Fruit fly (Drosophila melanogaster) whole organism, embryonic: Measurements from ENCODE around the gene CG14154.
A peak's percentile ranks its signal among the peaks of the same experiment; 100 is the strongest.

ENCODE experiments used
- Atf-2 ChIP-seq: fragments of 200-800 bp; sonication (Bioruptor generic); optimal IDR thresholded peaks from 2 replicates; lab custom pipeline; 2016; ENCODE audit warnings: missing biosample characterization, missing genetic modification characterization
- Blimp-1 ChIP-seq: fragments of 200-800 bp; sonication (Bioruptor generic); optimal IDR thresholded peaks from 3 replicates; lab custom pipeline; 2018; ENCODE audit warnings: missing biosample characterization, missing genetic modification characterization, mild to moderate bottlenecking, moderate library complexity, missing genetic modification reagents
- C15 ChIP-seq: fragments of 200-800 bp; sonication (Bioruptor generic); IDR thresholded peaks from 3 replicates; pipeline ENCODE4 v1.3.6; 2022; ENCODE audit warnings: missing biosample characterization, missing genetic modification characterization
- CG10147 ChIP-seq: fragments of 200-800 bp; sonication (Bioruptor generic); optimal IDR thresholded peaks from 2 replicates; lab custom pipeline; 2019; ENCODE audit warnings: missing biosample characterization, mild to moderate bottlenecking, missing genetic modification characterization, moderate library complexity
- CG10274 ChIP-seq: fragments of 200-800 bp; sonication (Bioruptor generic); optimal IDR thresholded peaks from 3 replicates; lab custom pipeline; 2017; ENCODE audit warnings: missing biosample characterization, mild to moderate bottlenecking, missing genetic modification characterization
- CG10565 ChIP-seq: fragments of 200-800 bp; sonication (Bioruptor generic); optimal IDR thresholded peaks from 3 replicates; lab custom pipeline; 2016; ENCODE audit warnings: missing biosample characterization, mild to moderate bottlenecking, missing genetic modification characterization
- CG11560 ChIP-seq: fragments of 200-800 bp; sonication (Bioruptor generic); IDR thresholded peaks from 3 replicates; pipeline ENCODE4 v1.3.6; 2022; ENCODE audit warnings: missing biosample characterization, missing genetic modification characterization
- CG11696 ChIP-seq: fragments of 200-800 bp; sonication (Bioruptor generic); IDR thresholded peaks from 2 replicates; pipeline ENCODE4 v1.3.6; 2022; ENCODE audit warnings: missing biosample characterization, missing genetic modification characterization
- CG15011 ChIP-seq: fragments of 200-800 bp; sonication (Bioruptor generic); optimal IDR thresholded peaks from 3 replicates; lab custom pipeline; 2018; ENCODE audit warnings: missing biosample characterization, mild to moderate bottlenecking, missing genetic modification characterization
- CG15696 ChIP-seq: fragments of 200-800 bp; sonication (Bioruptor generic); optimal IDR thresholded peaks from 2 replicates; lab custom pipeline; 2019; ENCODE audit warnings: missing biosample characterization, mild to moderate bottlenecking, missing genetic modification characterization, moderate library complexity
- CG16779 ChIP-seq: fragments of 200-800 bp; sonication (Bioruptor generic); IDR thresholded peaks from 2 replicates; pipeline ENCODE4 v1.3.6; 2022; ENCODE audit warnings: missing biosample characterization, missing genetic modification characterization
- CG2875 ChIP-seq: fragments of 200-800 bp; sonication (Bioruptor generic); optimal IDR thresholded peaks from 2 replicates; lab custom pipeline; 2017; ENCODE audit warnings: missing biosample characterization, mild to moderate bottlenecking, missing genetic modification characterization, missing genetic modification reagents
- CG2889 ChIP-seq: fragments of 200-800 bp; sonication (Bioruptor generic); IDR thresholded peaks from 3 replicates; pipeline ENCODE4 v1.3.6; 2022; ENCODE audit warnings: missing biosample characterization, missing genetic modification characterization
- CG32772 ChIP-seq: fragments of 200-800 bp; sonication (Bioruptor generic); IDR thresholded peaks from 2 replicates; pipeline ENCODE4 v1.3.6; 2022; ENCODE audit warnings: missing biosample characterization, missing genetic modification characterization
- CG34376 ChIP-seq: fragments of 200-800 bp; sonication (Bioruptor generic); optimal IDR thresholded peaks from 2 replicates; lab custom pipeline; 2018; ENCODE audit warnings: missing biosample characterization, mild to moderate bottlenecking, missing genetic modification characterization
- CG7786 ChIP-seq: fragments of 200-800 bp; sonication (Bioruptor generic); optimal IDR thresholded peaks from 2 replicates; lab custom pipeline; 2016; ENCODE audit warnings: missing biosample characterization, missing genetic modification characterization
- CG8388 ChIP-seq: fragments of 200-800 bp; sonication (Bioruptor generic); optimal IDR thresholded peaks from 2 replicates; lab custom pipeline; 2019; ENCODE audit warnings: missing biosample characterization, mild to moderate bottlenecking, missing genetic modification characterization, moderate library complexity
- CkIIα-i1 ChIP-seq: fragments of 200-800 bp; sonication (Bioruptor generic); IDR thresholded peaks from 2 replicates; pipeline ENCODE4 v1.3.6; 2022; ENCODE audit warnings: missing biosample characterization, missing genetic modification characterization
- Dip2 ChIP-seq: fragments of 200-800 bp; sonication (Bioruptor generic); IDR thresholded peaks from 2 replicates; pipeline ENCODE4 v1.3.6; 2022; ENCODE audit warnings: missing biosample characterization, missing genetic modification characterization
- Dip3 ChIP-seq: fragments of 200-800 bp; sonication (Bioruptor generic); optimal IDR thresholded peaks from 3 replicates; lab custom pipeline; 2016; ENCODE audit warnings: missing biosample characterization, missing genetic modification characterization
- Dref ChIP-seq: fragments of 200-800 bp; sonication (Bioruptor generic); IDR thresholded peaks from 2 replicates; pipeline ENCODE4 v1.3.6; 2022; ENCODE audit warnings: missing biosample characterization, missing genetic modification characterization
- ERR ChIP-seq: fragments of 200-800 bp; sonication (Bioruptor generic); optimal IDR thresholded peaks from 2 replicates; lab custom pipeline; 2016; ENCODE audit warnings: missing biosample characterization, missing genetic modification characterization
- Gsc ChIP-seq: fragments of 200-800 bp; sonication (Bioruptor generic); IDR thresholded peaks from 2 replicates; pipeline ENCODE4 v1.3.6; 2022; ENCODE audit warnings: missing biosample characterization, missing genetic modification characterization
- HLH4C ChIP-seq: fragments of 200-800 bp; sonication (Bioruptor generic); IDR thresholded peaks from 3 replicates; pipeline ENCODE4 v1.3.6; 2022; ENCODE audit warnings: missing biosample characterization, missing genetic modification characterization; ENCODE audit not compliant: partially characterized antibody
- HmgZ ChIP-seq: fragments of 200-800 bp; sonication (Bioruptor generic); optimal IDR thresholded peaks from 2 replicates; lab custom pipeline; 2018; ENCODE audit warnings: missing biosample characterization, mild to moderate bottlenecking, missing genetic modification characterization
- Hr39 ChIP-seq: fragments of >200 bp; optimal IDR thresholded peaks from 2 replicates; lab custom pipeline; 2017
- Jarid2 ChIP-seq: fragments of 200-800 bp; sonication (Bioruptor generic); optimal IDR thresholded peaks from 3 replicates; lab custom pipeline; 2017; ENCODE audit warnings: mild to moderate bottlenecking, missing biosample characterization, missing genetic modification reagents, missing genetic modification characterization
- NC2β ChIP-seq: fragments of 200-800 bp; sonication (Bioruptor generic); optimal IDR thresholded peaks from 2 replicates; lab custom pipeline; 2016; ENCODE audit warnings: missing biosample characterization, missing genetic modification characterization
- Nf-YB ChIP-seq: fragments of 200-800 bp; sonication (Bioruptor generic); optimal IDR thresholded peaks from 3 replicates; lab custom pipeline; 2019; ENCODE audit warnings: missing biosample characterization, mild to moderate bottlenecking, missing genetic modification characterization, moderate library complexity
- PHDP ChIP-seq: fragments of 200-800 bp; sonication (Bioruptor generic); optimal IDR thresholded peaks from 3 replicates; lab custom pipeline; 2018; ENCODE audit warnings: missing biosample characterization, mild to moderate bottlenecking, missing genetic modification characterization, moderate library complexity
- Pdp1 ChIP-seq, 2 experiments: fragments of 200-800 bp; sonication (Bioruptor generic); optimal IDR thresholded peaks; 3 replicates each; lab custom pipeline; 2016; ENCODE audit warnings: missing biosample characterization in 2 of 2, missing genetic modification characterization in 2 of 2, mild to moderate bottlenecking in 1 of 2, moderate library complexity in 1 of 2
- Taf1 ChIP-seq: fragments of 200-800 bp; sonication (Bioruptor generic); IDR thresholded peaks from 2 replicates; pipeline ENCODE4 v1.3.6; 2022; ENCODE audit warnings: missing biosample characterization, missing genetic modification characterization
- Trl ChIP-seq, 3 experiments: fragments of >200 bp in 2 of 3; fragments of 200-800 bp in 1 of 3; sonication (Bioruptor generic) in 1 of 3; optimal IDR thresholded peaks; 2 replicates in 1 of 3; 3 replicates in 2 of 3; lab custom pipeline; 2016 to 2017; ENCODE audit warnings: missing biosample characterization in 1 of 3, missing genetic modification characterization in 1 of 3
- aop ChIP-seq: fragments of 200-800 bp; sonication (Bioruptor generic); IDR thresholded peaks from 2 replicates; pipeline ENCODE4 v1.3.6; 2022; ENCODE audit warnings: missing biosample characterization, missing genetic modification characterization
- ash1 ChIP-seq: fragments of 200-800 bp; sonication (Bioruptor generic); optimal IDR thresholded peaks from 2 replicates; lab custom pipeline; 2018; ENCODE audit warnings: missing biosample characterization, mild to moderate bottlenecking, missing genetic modification characterization
- cg ChIP-seq: fragments of 200-800 bp; sonication (Bioruptor generic); optimal IDR thresholded peaks from 3 replicates; lab custom pipeline; 2019; ENCODE audit warnings: missing biosample characterization, mild to moderate bottlenecking, missing genetic modification characterization, moderate library complexity
- corto ChIP-seq: fragments of 200-800 bp; sonication (Bioruptor generic); optimal IDR thresholded peaks from 2 replicates; lab custom pipeline; 2016; ENCODE audit warnings: missing biosample characterization, mild to moderate bottlenecking, missing genetic modification characterization, moderate library complexity
- dati ChIP-seq: fragments of 200-800 bp; sonication (Bioruptor generic); IDR thresholded peaks from 2 replicates; pipeline ENCODE4 v1.3.6; 2022; ENCODE audit warnings: missing biosample characterization, missing genetic modification characterization
- dysf ChIP-seq: fragments of 200-800 bp; sonication (Bioruptor generic); IDR thresholded peaks from 3 replicates; pipeline ENCODE4 v1.3.6; 2022; ENCODE audit warnings: missing biosample characterization, missing genetic modification characterization
- ewg ChIP-seq: fragments of 200-800 bp; sonication (Bioruptor generic); optimal IDR thresholded peaks from 3 replicates; lab custom pipeline; 2017; ENCODE audit warnings: mild to moderate bottlenecking, missing biosample characterization, missing genetic modification reagents, missing genetic modification characterization
- gsb ChIP-seq: fragments of 200-800 bp; sonication (Bioruptor generic); IDR thresholded peaks from 2 replicates; pipeline ENCODE4 v1.3.6; 2022; ENCODE audit warnings: missing biosample characterization, missing genetic modification characterization
- h ChIP-seq: fragments of >200 bp; optimal IDR thresholded peaks from 2 replicates; lab custom pipeline; 2017
- inv ChIP-seq: fragments of 200-800 bp; sonication (Bioruptor generic); IDR thresholded peaks from 2 replicates; pipeline ENCODE4 v1.3.6; 2022; ENCODE audit warnings: missing biosample characterization, missing genetic modification characterization; ENCODE audit not compliant: partially characterized antibody
- jing ChIP-seq: fragments of 200-800 bp; sonication (Bioruptor generic); optimal IDR thresholded peaks from 2 replicates; lab custom pipeline; 2018; ENCODE audit warnings: missing biosample characterization, mild to moderate bottlenecking, missing genetic modification characterization
- ken ChIP-seq: fragments of 200-800 bp; sonication (Bioruptor generic); IDR thresholded peaks from 3 replicates; pipeline ENCODE4 v1.3.6; 2022; ENCODE audit warnings: missing biosample characterization, missing genetic modification characterization
- klu ChIP-seq: fragments of 200-800 bp; sonication (Bioruptor generic); IDR thresholded peaks from 2 replicates; pipeline ENCODE4 v1.3.6; 2022; ENCODE audit warnings: missing biosample characterization, missing genetic modification characterization
- sens ChIP-seq: fragments of 200-800 bp; sonication (Bioruptor generic); peaks from one replicate; lab custom pipeline; 2016; ENCODE audit warnings: missing biosample characterization, missing genetic modification characterization
- sqz ChIP-seq: fragments of 200-800 bp; sonication (Bioruptor generic); optimal IDR thresholded peaks from 3 replicates; lab custom pipeline; 2018; ENCODE audit warnings: missing biosample characterization, mild to moderate bottlenecking, missing genetic modification characterization
- trem ChIP-seq: fragments of 200-800 bp; optimal IDR thresholded peaks from 3 replicates; lab custom pipeline; 2019; ENCODE audit warnings: missing biosample characterization, mild to moderate bottlenecking, missing genetic modification characterization, moderate library complexity
- unpg ChIP-seq: fragments of 200-800 bp; sonication (Bioruptor generic); optimal IDR thresholded peaks from 3 replicates; lab custom pipeline; 2018; ENCODE audit warnings: missing biosample characterization, mild to moderate bottlenecking, missing genetic modification characterization, moderate library complexity
- wek ChIP-seq: fragments of 200-800 bp; sonication (Bioruptor generic); optimal IDR thresholded peaks from 3 replicates; lab custom pipeline; 2018; ENCODE audit warnings: missing biosample characterization, mild to moderate bottlenecking, missing genetic modification characterization, moderate library complexity
- zfh2 ChIP-seq: fragments of 200-800 bp; sonication (Bioruptor generic); optimal IDR thresholded peaks from 2 replicates; lab custom pipeline; 2016; ENCODE audit warnings: missing biosample characterization, missing genetic modification characterization

CG14154 gene

DNA sequence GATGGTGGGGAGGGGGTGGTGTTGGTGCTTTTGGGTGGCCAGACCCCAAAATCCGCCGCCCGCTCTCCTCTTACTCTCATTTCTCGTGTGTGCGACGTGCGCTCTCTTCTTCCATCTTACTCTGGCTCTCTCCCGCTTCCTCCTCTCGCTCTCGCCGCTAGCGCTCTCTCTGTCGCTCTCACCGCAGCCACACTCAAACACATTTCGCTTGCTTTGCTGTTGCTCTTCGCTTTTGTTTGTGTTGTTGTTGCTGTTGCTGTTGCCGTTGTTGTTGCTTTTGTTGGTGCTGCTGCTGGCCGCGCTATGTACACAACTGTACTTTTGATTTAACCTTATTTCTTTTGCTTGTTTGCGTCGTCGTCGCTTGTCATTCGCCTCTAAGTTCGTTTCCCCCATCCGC lies 40.1 kb downstream of the CG14154 start (continued):
- TF ChIP-seq zfh2 (GFP tag; lab: Kevin White, UChicago) (no peak), CG8388 (GFP tag; lab: Kevin White, UChicago) (no peak), CG2889 (GFP tag; lab: Robert Waterston, UW) (no peak), sqz (GFP tag; lab: Kevin White, UChicago) (no peak), Atf-2 (GFP tag; lab: Kevin White, UChicago) (no peak), HLH4C (GFP tag; lab: Robert Waterston, UW) (no peak), Jarid2 (GFP tag; lab: Kevin White, UChicago) (no peak), jing (GFP tag; lab: Kevin White, UChicago) (no peak), NC2β (GFP tag; lab: Kevin White, UChicago) (no peak), klu (GFP tag; lab: Robert Waterston, UW) (no peak), CG11560 (tag; lab: Robert Waterston, UW) (no peak), gsb (GFP tag; lab: Robert Waterston, UW) (no peak), Dref (no peak), CG10565 (GFP tag; lab: Kevin White, UChicago) (no peak), CG7786 (GFP tag; lab: Kevin White, UChicago) (no peak), wek (peak; percentile 14), sens (GFP tag; lab: Kevin White, UChicago) (peak; percentile 69), dati (GFP tag; lab: Robert Waterston, UW) (no peak), aop (GFP tag; lab: Robert Waterston, UW) (no peak), ERR (peak; percentile 11), unpg (GFP tag; lab: Kevin White, UChicago) (no peak), Trl (optimal IDR thresholded peaks at IDR 0.05; lab: Kevin White, UChicago) (peak; percentile 94 to 97), Trl (GFP tag; optimal IDR thresholded peaks at IDR 0.05; lab: Kevin White, UChicago) (peak; percentile 61), Gsc (GFP tag; lab: Robert Waterston, UW) (no peak), HmgZ (tag; lab: Kevin White, UChicago) (peak; percentile 38), CkIIα-i1 (no peak), Pdp1 (GFP tag; optimal IDR thresholded peaks at IDR 0.05; lab: Kevin White, UChicago) (no peak), CG11696 (GFP tag; lab: Robert Waterston, UW) (peak; percentile 40; the same call in 1 of the 2 replicates), CG15696 (tag; lab: Kevin White, UChicago) (no peak), CG10147 (GFP tag; lab: Kevin White, UChicago) (no peak), ash1 (GFP tag; lab: Kevin White, UChicago) (no peak), CG15011 (GFP tag; lab: Kevin White, UChicago) (no peak), Dip3 (GFP tag; lab: Kevin White, UChicago) (no peak), Nf-YB (GFP tag; lab: Kevin White, UChicago) (no peak), corto (no peak), ken (GFP tag; lab: Robert Waterston, UW) (no peak), dysf (GFP tag; lab: Robert Waterston, UW) (no peak), Dip2 (GFP tag; lab: Robert Waterston, UW) (no peak), cg (GFP tag; lab: Kevin White, UChicago) (peak; percentile 20), CG10274 (GFP tag; lab: Kevin White, UChicago) (no peak), h (lab: Kevin White, UChicago) (no peak), Blimp-1 (GFP tag; lab: Kevin White, UChicago) (no peak), trem (tag; lab: Kevin White, UChicago) (no peak), inv (no peak), CG32772 (GFP tag; lab: Robert Waterston, UW) (no peak), Taf1 (GFP tag; lab: Robert Waterston, UW) (no peak), ewg (no peak), Hr39 (no peak), C15 (GFP tag; lab: Robert Waterston, UW) (no peak), CG2875 (GFP tag; lab: Kevin White, UChicago) (no peak), CG16779 (GFP tag; lab: Robert Waterston, UW) (0 out of 2 replicates have a peak, but pooled peaks have one; percentile 56), CG34376 (no peak), PHDP (no peak)
